Fruit fly (Drosophila melanogaster): Measurements from ENCODE around the gene CG14669.

DNA sequence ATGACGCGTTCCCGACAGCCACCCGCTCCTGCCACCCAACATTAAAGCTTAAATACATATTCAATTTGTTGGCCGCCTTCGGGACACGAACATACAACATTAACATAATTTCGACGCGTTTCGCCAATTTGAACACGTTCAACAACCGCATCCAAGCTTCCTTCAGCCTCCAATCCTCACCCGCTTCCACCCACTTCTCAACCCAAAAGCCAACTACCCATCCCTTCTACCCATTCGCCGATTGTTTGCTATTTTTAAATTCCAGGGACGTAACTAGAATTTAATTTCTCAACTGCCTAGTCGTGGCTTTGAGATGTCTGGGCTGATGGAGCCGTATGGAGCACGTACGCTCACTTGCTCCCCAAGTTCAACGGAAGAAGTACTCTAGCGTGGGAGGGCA lies 15.5 kb downstream of the CG14669 start:
- no peak for TF ChIP-seq CG6792 (GFP tag; optimal IDR thresholded peaks at IDR 0.05)
- no peak for TF ChIP-seq topi (GFP tag; optimal IDR thresholded peaks at IDR 0.05)
- TF ChIP-seq Sox102F (GFP tag; optimal IDR thresholded peaks at IDR 0.05): no peak
- no peak for TF ChIP-seq net (GFP tag; optimal IDR thresholded peaks at IDR 0.05)
- no peak for TF ChIP-seq Eip75B (GFP tag; optimal IDR thresholded peaks at IDR 0.05)
- no peak for TF ChIP-seq Hr38 (GFP tag; optimal IDR thresholded peaks at IDR 0.05)
- no peak for TF ChIP-seq CG6163 (GFP tag; IDR thresholded peaks at IDR 0.05)
- TF ChIP-seq CG1621 (tag; optimal IDR thresholded peaks at IDR 0.05): no peak
- no peak for TF ChIP-seq Hr39 (GFP tag; optimal IDR thresholded peaks at IDR 0.05)
- no peak for TF ChIP-seq CG8319 (GFP tag; optimal IDR thresholded peaks at IDR 0.05)
- no peak for TF ChIP-seq Ets21C (GFP tag; optimal IDR thresholded peaks at IDR 0.05)
- TF ChIP-seq cyc (GFP tag; optimal IDR thresholded peaks at IDR 0.05): no peak

Data from whole organism, prepupa.